Worm (Caenorhabditis elegans): ENCODE results near the gene C50D2.2.

DNA sequence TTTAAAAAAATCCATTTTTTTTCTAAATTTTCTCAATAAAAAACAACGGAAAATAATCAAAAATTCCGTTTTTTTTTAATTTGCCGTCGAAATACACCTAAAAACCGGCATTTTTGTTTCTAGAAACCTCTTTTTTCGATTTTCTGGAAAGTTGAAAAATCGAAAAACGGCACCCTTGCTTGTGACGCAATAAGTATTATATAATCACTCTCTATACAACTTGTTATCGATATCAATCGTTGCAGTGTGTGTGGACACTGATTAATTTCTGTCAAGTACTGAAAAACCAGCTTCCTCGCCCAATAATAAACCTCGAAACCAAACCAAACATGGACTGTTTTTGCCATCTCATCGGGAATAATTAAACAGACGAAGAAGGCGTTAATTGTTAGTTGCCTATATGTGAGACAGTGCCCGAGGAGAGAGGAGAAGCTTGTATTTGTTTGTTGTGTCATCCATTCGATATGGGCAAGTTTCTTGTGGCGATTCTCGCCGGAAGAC lies 48.1 kb downstream of the C50D2.2 start:
- TF ChIP-seq blmp-1 (tag; optimal IDR thresholded peaks at IDR 0.05) = no peak
- TF ChIP-seq mep-1 (tag; optimal IDR thresholded peaks at IDR 0.05) = no peak
- TF ChIP-seq skn-1 (tag; optimal IDR thresholded peaks at IDR 0.05) = no peak
- TF ChIP-seq pqm-1 (tag; optimal IDR thresholded peaks at IDR 0.05) = no peak
- no peak for TF ChIP-seq rnt-1 (tag; optimal IDR thresholded peaks at IDR 0.05)
- TF ChIP-seq swsn-7 (tag; optimal IDR thresholded peaks at IDR 0.05) = no peak

Data from whole organism, L1 larva.